Fruit fly (Drosophila melanogaster) Kc167 (cell line): ENCODE measurements around the gene CG6055.

Experiments
- Myc ChIP-seq: fragments of >200 bp; optimal IDR thresholded peaks from 2 replicates; lab custom pipeline; 2017; ENCODE audit warnings: missing external identifiers
- Sin3A ChIP-seq: fragments of >200 bp; optimal IDR thresholded peaks from 2 replicates; lab custom pipeline; 2018; ENCODE audit warnings: missing external identifiers
- h ChIP-seq: fragments of >200 bp; optimal IDR thresholded peaks from 3 replicates; lab custom pipeline; 2018; ENCODE audit warnings: missing external identifiers
- insv ChIP-seq: fragments of >200 bp; optimal IDR thresholded peaks from 3 replicates; lab custom pipeline; 2018; ENCODE audit warnings: missing external identifiers
- psq ChIP-seq: fragments of >200 bp; optimal IDR thresholded peaks from 2 replicates; lab custom pipeline; 2017; ENCODE audit warnings: missing external identifiers
- ttk ChIP-seq: sonication (Bioruptor generic); optimal IDR thresholded peaks from 2 replicates; lab custom pipeline; 2017; ENCODE audit warnings: missing external identifiers

CG6055 gene

DNA sequence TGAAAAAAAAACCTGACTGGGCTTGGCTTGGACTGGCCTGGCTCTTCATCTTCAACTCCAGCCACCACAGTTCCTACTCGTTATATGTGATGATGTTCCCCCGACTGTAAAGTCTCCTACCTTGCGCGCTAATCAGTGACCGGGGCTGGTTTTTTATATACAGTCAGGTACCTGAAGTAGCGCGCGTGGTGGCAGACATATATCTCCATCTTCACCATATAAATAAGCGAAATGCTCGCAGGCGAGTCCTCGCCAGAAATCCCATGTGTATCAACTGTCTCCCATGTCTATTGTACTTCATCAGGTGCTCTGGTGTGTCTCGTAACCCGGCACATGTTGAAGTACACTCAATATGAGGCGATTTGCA lies 40.7 kb upstream of the CG6055 start:
- TF ChIP-seq insv (lab: Kevin White, UChicago) (no peak), h (no peak), Myc (lab: Kevin White, UChicago) (no peak)

DNA sequence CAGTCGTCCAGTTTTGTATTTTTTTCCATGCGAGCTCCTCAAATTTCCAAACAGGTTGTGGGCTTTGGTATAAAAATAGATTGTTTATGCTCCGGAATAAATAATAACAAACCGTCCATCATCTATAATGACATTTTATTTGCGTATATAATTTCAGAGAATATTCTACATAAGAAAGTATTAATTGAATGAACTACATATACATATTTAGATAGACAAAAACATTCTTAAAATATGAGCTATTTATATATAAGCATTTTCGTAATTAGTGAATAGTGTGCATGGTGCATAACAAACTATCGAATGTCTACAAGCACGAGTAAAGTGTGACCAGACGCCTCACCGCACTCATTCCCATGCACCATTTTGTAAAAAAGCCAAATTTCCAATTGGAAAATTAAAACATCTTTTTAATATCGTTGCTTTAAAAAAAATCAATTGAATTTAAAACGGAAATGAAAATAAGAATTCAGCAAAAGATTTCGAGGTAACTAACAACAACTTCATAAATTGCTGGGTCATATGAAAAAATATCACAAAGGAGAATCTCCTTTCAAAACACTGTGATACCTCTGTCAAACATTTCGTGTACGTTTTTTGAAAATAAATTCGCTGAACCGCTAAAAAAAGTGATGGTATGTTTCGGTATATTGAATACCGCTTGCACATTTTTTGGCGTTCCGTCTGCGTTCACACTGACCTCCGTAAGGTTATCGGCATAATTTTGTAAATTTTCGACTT lies 39.8 kb upstream of the CG6055 start, which contains the start of gene muc:
TSS of gene muc (plus strand) at position 541 of the 741 bp plus-strand sequence.
- TF ChIP-seq Myc (lab: Kevin White, UChicago) = no peak
- TF ChIP-seq ttk (lab: Kevin White, UChicago) = no peak
- TF ChIP-seq Sin3A = no peak
- no peak for TF ChIP-seq insv (lab: Kevin White, UChicago)
- no peak for TF ChIP-seq h
- TF ChIP-seq psq (lab: Kevin White, UChicago) = no peak

- no peak for TF ChIP-seq Myc (lab: Kevin White, UChicago)
- TF ChIP-seq ttk (lab: Kevin White, UChicago) = no peak
- TF ChIP-seq h = no peak
- no peak for TF ChIP-seq insv (lab: Kevin White, UChicago)
- TF ChIP-seq Sin3A = no peak
- TF ChIP-seq psq (lab: Kevin White, UChicago) = no peak
These were observed 39.1 kb upstream of the CG6055 start for dm6 chr2L:7427067-7427785.

- no peak for TF ChIP-seq insv (lab: Kevin White, UChicago)
- TF ChIP-seq Myc (lab: Kevin White, UChicago) = no peak
- no peak for TF ChIP-seq ttk (lab: Kevin White, UChicago)
- no peak for TF ChIP-seq Sin3A
- no peak for TF ChIP-seq h
- TF ChIP-seq psq (lab: Kevin White, UChicago) = no peak
These were observed 38.6 kb upstream of the CG6055 start for dm6 chr2L:7427786-7428137.

DNA sequence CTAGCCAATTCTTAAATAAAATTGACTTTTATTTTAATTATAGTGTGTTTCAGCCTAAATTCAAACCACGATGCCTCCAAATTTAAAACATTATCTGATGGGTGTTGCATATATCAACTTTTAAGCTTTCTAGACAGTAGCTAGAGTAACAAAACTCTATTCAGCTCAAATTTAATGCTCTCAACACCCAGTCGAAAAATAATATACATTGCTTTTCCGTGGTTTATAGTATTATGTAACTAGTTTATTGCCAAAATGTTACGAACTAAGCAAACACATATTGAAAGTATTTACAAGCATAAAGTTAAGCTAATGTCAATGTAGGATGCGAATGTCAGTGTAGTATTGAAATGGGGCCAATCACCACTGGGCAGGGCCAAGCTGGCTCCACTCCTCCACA lies 36.0 kb upstream of the CG6055 start:
- TF ChIP-seq Myc (lab: Kevin White, UChicago) = no peak
- TF ChIP-seq h = no peak
- TF ChIP-seq ttk (lab: Kevin White, UChicago) = no peak
- TF ChIP-seq Sin3A = no peak
- TF ChIP-seq psq (lab: Kevin White, UChicago) = no peak
- no peak for TF ChIP-seq insv (lab: Kevin White, UChicago)

dm6 chr2L:7431861-7432601 lies 34.3 kb upstream of the CG6055 start:
- TF ChIP-seq insv (lab: Kevin White, UChicago) (no peak), Sin3A (no peak), h (no peak), psq (lab: Kevin White, UChicago) (no peak), ttk (lab: Kevin White, UChicago) (no peak), Myc (lab: Kevin White, UChicago) (no peak)

DNA sequence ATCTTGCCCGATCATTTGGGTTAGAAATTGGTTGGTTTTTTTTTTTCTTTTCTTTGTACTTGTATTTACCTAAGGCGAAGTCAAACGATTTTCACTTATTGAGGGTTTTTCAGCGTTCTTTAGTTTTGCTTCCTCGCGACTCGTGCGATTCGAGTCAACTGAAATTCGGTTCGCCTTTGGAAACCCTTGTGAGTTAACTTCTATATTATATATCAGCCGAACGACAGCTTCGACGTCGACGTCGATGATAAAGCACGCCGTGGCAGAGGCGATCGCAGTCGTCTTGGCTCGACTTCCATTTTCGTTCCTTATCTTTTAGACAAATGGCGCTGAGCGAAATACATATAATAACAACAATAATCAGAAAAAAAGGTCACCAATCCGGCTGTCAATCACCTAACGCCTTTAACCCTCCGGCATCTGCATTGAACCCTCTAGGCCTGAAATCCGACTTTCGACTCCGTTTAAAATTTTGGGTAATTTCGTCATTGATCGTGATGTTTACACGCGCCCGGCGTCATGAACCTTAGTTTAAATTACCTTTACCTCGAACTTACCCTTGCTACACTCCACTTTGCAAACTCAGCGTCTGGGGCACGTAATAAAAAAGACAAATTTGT lies 32.9 kb upstream of the CG6055 start, which contains the start of gene CG5958:
TSS of gene CG5958 (minus strand) at position 180 of the 620 bp plus-strand sequence.
- no peak for TF ChIP-seq h
- TF ChIP-seq insv (lab: Kevin White, UChicago) = no peak
- no peak for TF ChIP-seq Myc (lab: Kevin White, UChicago)
- no peak for TF ChIP-seq ttk (lab: Kevin White, UChicago)
- no peak for TF ChIP-seq psq (lab: Kevin White, UChicago)
- TF ChIP-seq Sin3A = no peak

DNA sequence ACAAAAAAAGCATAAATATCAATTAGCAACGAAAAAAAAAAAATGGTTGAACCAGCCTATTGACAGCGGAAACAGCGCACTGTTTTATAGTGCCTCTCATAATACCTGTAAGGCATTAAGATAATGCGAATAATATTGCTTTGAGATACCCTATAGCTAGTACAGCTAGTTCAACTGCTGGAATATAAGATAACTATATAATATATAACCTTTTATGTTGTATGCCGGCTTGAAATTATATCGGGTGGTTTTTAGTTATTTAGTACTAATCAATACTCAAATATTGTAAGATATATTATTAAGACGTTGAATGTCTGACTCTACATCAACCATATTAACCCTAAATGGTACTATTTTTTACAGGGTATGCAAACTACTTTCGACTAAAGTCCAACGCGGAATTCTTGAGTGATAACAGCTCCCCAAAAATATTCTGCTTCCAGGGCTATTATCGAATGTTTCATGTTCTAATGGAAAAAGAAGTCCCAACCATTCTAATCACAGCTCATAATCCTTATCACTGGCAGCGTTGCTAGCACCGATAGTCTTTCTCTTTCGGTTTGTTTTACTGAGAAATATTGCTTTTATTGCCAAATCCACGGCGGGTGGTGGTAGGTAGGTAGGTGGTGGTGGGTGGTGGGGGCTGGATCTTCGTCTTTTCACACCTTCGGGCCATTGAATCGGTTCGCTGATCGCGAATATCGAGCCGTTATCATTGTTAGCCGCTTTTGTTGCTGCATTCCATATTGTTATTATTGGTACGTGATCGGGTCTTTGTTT lies 32.2 kb upstream of the CG6055 start:
- no peak for TF ChIP-seq ttk (lab: Kevin White, UChicago)
- no peak for TF ChIP-seq Myc (lab: Kevin White, UChicago)
- no peak for TF ChIP-seq insv (lab: Kevin White, UChicago)

DNA sequence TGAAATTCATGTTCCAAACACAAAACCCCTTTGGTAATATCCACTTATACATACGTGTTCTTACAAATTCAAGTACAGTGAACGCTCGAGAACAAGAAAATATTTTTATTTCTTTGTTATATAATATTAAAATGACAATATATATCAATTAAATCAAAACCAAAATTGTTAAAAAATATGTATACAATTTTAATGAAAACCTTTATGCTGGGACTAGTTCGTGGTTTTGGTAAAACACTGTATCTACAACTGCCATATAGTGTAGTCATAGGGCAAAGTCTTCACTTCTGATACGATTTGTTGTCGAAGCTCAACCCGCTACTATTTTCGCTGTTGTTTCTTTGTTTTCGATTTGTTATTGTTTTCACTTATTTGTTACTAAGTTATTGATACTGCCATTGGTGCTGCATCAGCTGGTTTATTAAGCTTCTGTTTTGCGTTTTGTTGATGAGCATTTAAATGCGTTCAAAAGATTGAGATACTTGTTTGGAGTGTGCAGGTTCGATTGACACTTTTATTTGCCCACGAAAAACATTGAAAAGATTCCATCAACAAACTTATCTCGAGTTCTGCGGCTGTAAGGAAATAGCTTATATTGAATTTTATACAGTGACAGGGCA lies 31.5 kb upstream of the CG6055 start:
- TF ChIP-seq psq (lab: Kevin White, UChicago) (no peak), h (no peak), Sin3A (no peak), insv (lab: Kevin White, UChicago) (no peak), Myc (lab: Kevin White, UChicago) (no peak), ttk (lab: Kevin White, UChicago) (no peak)

dm6 chr2L:7435475-7435874 lies 30.9 kb upstream of the CG6055 start:
- TF ChIP-seq insv (lab: Kevin White, UChicago) (no peak), psq (lab: Kevin White, UChicago) (no peak), ttk (lab: Kevin White, UChicago) (no peak), Sin3A (no peak), h (no peak), Myc (lab: Kevin White, UChicago) (no peak)
